Fruit fly (Drosophila melanogaster): ENCODE data around the gene CG11885.

DNA sequence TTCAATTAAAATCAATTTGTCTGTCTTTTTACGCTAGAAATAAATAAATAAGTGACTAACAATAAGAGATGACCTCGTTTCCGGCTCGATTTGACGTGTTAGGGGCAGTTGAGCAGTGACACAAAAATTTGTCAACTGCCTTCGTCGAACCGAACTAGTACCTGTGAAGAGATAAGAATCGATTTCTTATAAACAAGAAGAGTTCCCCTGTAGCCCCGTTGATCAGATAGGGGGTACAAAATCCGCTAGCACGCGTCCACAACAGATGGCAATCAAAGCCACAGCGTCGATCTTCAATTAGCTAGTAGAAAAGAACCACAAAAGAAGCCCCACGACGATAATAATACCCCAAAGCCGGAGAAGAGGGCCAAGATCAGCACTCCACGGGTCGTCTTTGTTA lies 49.5 kb downstream of the CG11885 start:
- no peak for TF ChIP-seq Hand (GFP tag; optimal IDR thresholded peaks at IDR 0.05)
- TF ChIP-seq MBD-R2 (GFP tag; IDR thresholded peaks at IDR 0.05), result no peak
- TF ChIP-seq CkIIα-i1 (GFP tag; IDR thresholded peaks at IDR 0.05), result no peak
- TF ChIP-seq hb (GFP tag; IDR thresholded peaks at IDR 0.05; ENCODE audit: partially characterized antibody), result no peak
- TF ChIP-seq Antp (GFP tag; optimal IDR thresholded peaks at IDR 0.05), result no peak
- no peak for TF ChIP-seq CG11093 (GFP tag; IDR thresholded peaks at IDR 0.05)
- TF ChIP-seq run (tag; optimal IDR thresholded peaks at IDR 0.05), result no peak
- TF ChIP-seq CG7928 (GFP tag; optimal IDR thresholded peaks at IDR 0.05), result no peak
- TF ChIP-seq bab2 (GFP tag; optimal IDR thresholded peaks at IDR 0.05), result no peak
- TF ChIP-seq Eip74EF (GFP tag; optimal IDR thresholded peaks at IDR 0.05), result no peak
- no peak for TF ChIP-seq Jarid2 (GFP tag; optimal IDR thresholded peaks at IDR 0.05)
- TF ChIP-seq slbo (GFP tag; IDR thresholded peaks at IDR 0.05), result no peak

All from whole organism, embryonic.